Fruit fly (Drosophila melanogaster) whole organism, pupa: ENCODE data around the gene Ae2.

ENCODE experiments used
- CG17806 ChIP-seq: fragments of 200-800 bp; sonication (Bioruptor generic); optimal IDR thresholded peaks from 2 replicates; lab custom pipeline; 2018; ENCODE audit warnings: missing biosample characterization, mild to moderate bottlenecking, missing genetic modification characterization, moderate library complexity
- gl ChIP-seq: fragments of 200-800 bp; sonication (Bioruptor generic); optimal IDR thresholded peaks from 2 replicates; lab custom pipeline; 2018; ENCODE audit warnings: missing biosample characterization, mild to moderate bottlenecking, missing genetic modification characterization

dm6 chr3L:9720102-9720501, 43.2 kb upstream of the Ae2 start:
- TF ChIP-seq CG17806 (tag; lab: Kevin White, UChicago) (no peak), gl (no peak)
